Fruit fly (Drosophila melanogaster): ENCODE results near the gene CG32148.

The CG32148 gene

dm6 chr3L:14982675-14983084 lies 40.6 kb upstream of the CG32148 start, which contains the start of gene CG5114 (continued):
- TF ChIP-seq odd (GFP tag; optimal IDR thresholded peaks at IDR 0.05) (no peak), fu2 (GFP tag; optimal IDR thresholded peaks at IDR 0.05) (peak; percentile 24), Meics (GFP tag; optimal IDR thresholded peaks at IDR 0.05) (no peak), CG15601 (tag; optimal IDR thresholded peaks at IDR 0.05) (peak; percentile 6), Spps (tag; optimal IDR thresholded peaks at IDR 0.05) (no peak), CG9817 (tag; optimal IDR thresholded peaks at IDR 0.05) (peak; percentile 22), CG8290 (GFP tag; optimal IDR thresholded peaks at IDR 0.05) (no peak), CG8290 (tag; optimal IDR thresholded peaks at IDR 0.05) (peak in 1 of 2 experiments; percentile 83), CG2712 (tag; optimal IDR thresholded peaks at IDR 0.05) (peak; percentile 54), CG1603 (tag; optimal IDR thresholded peaks at IDR 0.05) (peak; percentile 88), chinmo (GFP tag; IDR thresholded peaks at IDR 0.05; ENCODE audit: partially characterized antibody) (0 out of 4 replicates have a peak, but pooled peaks have one; percentile 85), CG32532 (GFP tag; IDR thresholded peaks at IDR 0.05) (peak; percentile 6), chm (GFP tag; IDR thresholded peaks at IDR 0.05) (no peak), CG16779 (GFP tag; IDR thresholded peaks at IDR 0.05) (no peak), sob (GFP tag; IDR thresholded peaks at IDR 0.05) (peak; percentile 63; the same call in 1 of the 2 replicates), h (optimal IDR thresholded peaks at IDR 0.05) (no peak), Awh (GFP tag; IDR thresholded peaks at IDR 0.05) (no peak), kay (GFP tag; optimal IDR thresholded peaks at IDR 0.05) (peak; percentile 54), CG9797 (GFP tag; optimal IDR thresholded peaks at IDR 0.05) (peak; percentile 56), CrebB (tag; optimal IDR thresholded peaks at IDR 0.05) (peak; percentile 55), mirr (GFP tag; optimal IDR thresholded peaks at IDR 0.05) (peak; percentile 29), CG1647 (GFP tag; optimal IDR thresholded peaks at IDR 0.05) (peak; percentile 22), Taf1 (GFP tag; IDR thresholded peaks at IDR 0.05) (no peak), Sry-δ (GFP tag; optimal IDR thresholded peaks at IDR 0.05) (peak; percentile 88), CG2199 (GFP tag; IDR thresholded peaks at IDR 0.05) (0 out of 3 replicates have a peak, but pooled peaks have one; percentile 15), CG4360 (GFP tag; IDR thresholded peaks at IDR 0.05) (no peak), Stat92E (GFP tag; optimal IDR thresholded peaks at IDR 0.05) (no peak), ind (GFP tag; optimal IDR thresholded peaks at IDR 0.05) (peak; percentile 36), CG7357 (GFP tag; IDR thresholded peaks at IDR 0.05) (no peak), Bdp1 (GFP tag; optimal IDR thresholded peaks at IDR 0.05) (peak; percentile 16), MBD-R2 (GFP tag; IDR thresholded peaks at IDR 0.05) (peak; percentile 89), NC2α (GFP tag; optimal IDR thresholded peaks at IDR 0.05) (peak; percentile 9), sqz (GFP tag; optimal IDR thresholded peaks at IDR 0.05) (no peak), sc (optimal IDR thresholded peaks at IDR 0.05) (no peak), sc (GFP tag; optimal IDR thresholded peaks at IDR 0.05) (no peak), gsb-n (tag; optimal IDR thresholded peaks at IDR 0.05) (peak; percentile 39), nau (GFP tag; optimal IDR thresholded peaks at IDR 0.05) (no peak), lov (optimal IDR thresholded peaks at IDR 0.05) (no peak), lov (GFP tag; IDR thresholded peaks at IDR 0.05) (no peak), Bgb (GFP tag; IDR thresholded peaks at IDR 0.05; ENCODE audit: partially characterized antibody) (peak; percentile 94), YL-1 (GFP tag; optimal IDR thresholded peaks at IDR 0.05) (peak; percentile 83), ham (GFP tag; IDR thresholded peaks at IDR 0.05) (no peak), Gsc (GFP tag; IDR thresholded peaks at IDR 0.05) (no peak), CG8281 (tag; optimal IDR thresholded peaks at IDR 0.05) (no peak), lab (GFP tag; optimal IDR thresholded peaks at IDR 0.05) (peak; percentile 65), dmrt11E (tag; optimal IDR thresholded peaks at IDR 0.05) (peak; percentile 1), CG7556 (GFP tag; optimal IDR thresholded peaks at IDR 0.05) (peak; percentile 6), tna (GFP tag; IDR thresholded peaks at IDR 0.05; ENCODE audit: partially characterized antibody) (peak; percentile 85), dm (GFP tag; optimal IDR thresholded peaks at IDR 0.05) (peak; percentile 99), CG32767 (GFP tag; IDR thresholded peaks at IDR 0.05) (no peak), sna (GFP tag; IDR thresholded peaks at IDR 0.05; ENCODE audit: partially characterized antibody) (peak; percentile 86), usp (GFP tag; optimal IDR thresholded peaks at IDR 0.05) (no peak)

All from whole organism, embryonic.